Fruit fly (Drosophila melanogaster) whole organism, wandering third instar larva: ENCODE results near the gene CG44774.

Experiments used
- CrebA ChIP-seq: fragments of 200-800 bp; sonication (Bioruptor generic); optimal IDR thresholded peaks from 2 replicates; lab custom pipeline; 2016; ENCODE audit warnings: missing biosample characterization, mild to moderate bottlenecking, missing genetic modification characterization, borderline replicate concordance
- Jra ChIP-seq: sonication (Bioruptor generic); optimal IDR thresholded peaks from 2 replicates; lab custom pipeline; 2016; ENCODE audit warnings: missing biosample characterization, missing genetic modification characterization
- N ChIP-seq: fragments of >200 bp; optimal IDR thresholded peaks from 2 replicates; lab custom pipeline; 2018; ENCODE audit warnings: missing biosample characterization, missing external identifiers, missing genetic modification characterization
- OdsH ChIP-seq: fragments of 200-800 bp; sonication (Bioruptor generic); optimal IDR thresholded peaks from 2 replicates; lab custom pipeline; 2016; ENCODE audit warnings: missing biosample characterization, mild to moderate bottlenecking, missing genetic modification characterization
- brk ChIP-seq: fragments of 200-800 bp; sonication (Bioruptor generic); optimal IDR thresholded peaks from 2 replicates; lab custom pipeline; 2016; ENCODE audit warnings: missing biosample characterization, mild to moderate bottlenecking, missing genetic modification characterization
- dmrt93B ChIP-seq: fragments of 200-800 bp; sonication (Bioruptor generic); optimal IDR thresholded peaks from 2 replicates; lab custom pipeline; 2018; ENCODE audit warnings: missing biosample characterization, mild to moderate bottlenecking, missing genetic modification characterization
- dsf ChIP-seq: sonication (Bioruptor generic); optimal IDR thresholded peaks from 2 replicates; lab custom pipeline; 2016; ENCODE audit warnings: missing biosample characterization, missing genetic modification characterization, borderline replicate concordance
- h ChIP-seq: fragments of 200-800 bp; sonication (Bioruptor generic); optimal IDR thresholded peaks from 3 replicates; lab custom pipeline; 2016; ENCODE audit warnings: missing biosample characterization, mild to moderate bottlenecking, missing genetic modification characterization
- lola ChIP-seq: fragments of >200 bp; optimal IDR thresholded peaks from 2 replicates; lab custom pipeline; 2017; ENCODE audit warnings: missing biosample characterization, missing genetic modification characterization
- usp ChIP-seq: fragments of >200 bp; optimal IDR thresholded peaks from 2 replicates; lab custom pipeline; 2017; ENCODE audit warnings: missing biosample characterization, missing genetic modification characterization

DNA sequence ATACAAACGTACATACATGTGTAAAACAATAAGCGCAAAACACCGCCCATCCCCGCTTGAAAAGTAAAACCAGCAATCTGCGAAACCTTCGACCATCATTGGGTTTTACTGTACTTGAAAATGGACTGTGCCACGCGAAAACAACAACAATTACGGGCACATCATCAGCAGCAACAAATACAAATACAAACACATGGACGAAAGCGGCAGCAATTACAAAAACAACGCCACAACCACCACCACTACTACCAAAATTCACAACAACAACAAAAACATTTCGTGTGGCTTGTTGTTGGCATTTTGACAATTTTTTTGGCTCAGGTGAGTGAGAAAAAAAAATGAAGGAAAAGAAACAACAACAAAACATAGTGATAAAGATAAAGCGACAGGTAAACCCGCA, 2.6 kb upstream of the CG44774 start:
- TF ChIP-seq Jra (no peak), dmrt93B (GFP tag; lab: Kevin White, UChicago) (no peak), brk (GFP tag; lab: Kevin White, UChicago) (no peak), OdsH (GFP tag; lab: Kevin White, UChicago) (no peak), dsf (GFP tag; lab: Kevin White, UChicago) (no peak), N (no peak), CrebA (no peak), h (no peak), lola (GFP tag; lab: Kevin White, UChicago) (no peak), usp (GFP tag; lab: Kevin White, UChicago) (no peak)
